Fruit fly (Drosophila melanogaster) whole organism, pupa: ENCODE results near the gene Cubn2.

Source experiments
- CG34367 ChIP-seq: fragments of 200-800 bp; sonication (Bioruptor generic); optimal IDR thresholded peaks from 2 replicates; lab custom pipeline; 2018; ENCODE audit warnings: missing biosample characterization, mild to moderate bottlenecking, missing genetic modification characterization
- fd96Ca ChIP-seq: fragments of 200-800 bp; sonication (Bioruptor generic); IDR thresholded peaks from 3 replicates; pipeline ENCODE4 v1.3.6; 2022; ENCODE audit warnings: missing biosample characterization, missing genetic modification characterization
- gl ChIP-seq: fragments of 200-800 bp; sonication (Bioruptor generic); optimal IDR thresholded peaks from 2 replicates; lab custom pipeline; 2018; ENCODE audit warnings: missing biosample characterization, mild to moderate bottlenecking, missing genetic modification characterization

dm6 chr3L:11858745-11859144 is 44.2 kb upstream of the Cubn2 start:
- TF ChIP-seq gl (no peak), CG34367 (tag; lab: Kevin White, UChicago) (no peak), fd96Ca (GFP tag; lab: Robert Waterston, UW) (no peak)
